Worm (Caenorhabditis elegans) whole organism, mixed stage, embryonic: ENCODE results near the gene F15G9.2.

Experiments
- ces-1 ChIP-seq: fragments of 150-350 bp; optimal IDR thresholded peaks from 2 replicates; lab custom pipeline; 2014; ENCODE audit warnings: missing biosample characterization, missing genetic modification reagents, missing genetic modification characterization
- elt-1 ChIP-seq: sonication (generic microtip); optimal IDR thresholded peaks from 2 replicates; lab custom pipeline; 2017; ENCODE audit warnings: missing genetic modification characterization, mild to moderate bottlenecking, missing compliant biosample characterization, antibody characterized with exemption, moderate library complexity, borderline replicate concordance; ENCODE audit not compliant: insufficient read depth
- nhr-12 ChIP-seq: fragments of 150-350 bp; optimal IDR thresholded peaks from 2 replicates; lab custom pipeline; 2014; ENCODE audit warnings: missing biosample characterization, missing genetic modification characterization
- nhr-28 ChIP-seq: fragments of 150-350 bp; optimal IDR thresholded peaks from 2 replicates; lab custom pipeline; 2014; ENCODE audit warnings: missing biosample characterization, missing genetic modification characterization
- sptf-1 ChIP-seq: sonication (generic microtip); optimal IDR thresholded peaks from 2 replicates; lab custom pipeline; 2017; ENCODE audit warnings: mild to moderate bottlenecking, missing genetic modification characterization, moderate library complexity, missing compliant biosample characterization
- unc-62 ChIP-seq: fragments of 150-350 bp; optimal IDR thresholded peaks from 2 replicates; lab custom pipeline; 2014; ENCODE audit warnings: missing biosample characterization, missing genetic modification reagents, missing genetic modification characterization

ce11 chrX:9761266-9761665 is 47.8 kb upstream of the F15G9.2 start, which contains the start of gene T09B9.3:
- TF ChIP-seq unc-62 (GFP tag; lab: Kevin White, UChicago): no peak
- no peak for TF ChIP-seq nhr-12 (tag; lab: Kevin White, UChicago)
- TF ChIP-seq elt-1 (tag; lab: Kevin White, UChicago): no peak
- no peak for TF ChIP-seq nhr-28 (tag; lab: Kevin White, UChicago)
- TF ChIP-seq ces-1 (GFP tag; lab: Kevin White, UChicago): no peak
- no peak for TF ChIP-seq sptf-1 (tag; lab: Kevin White, UChicago)
